Worm (Caenorhabditis elegans) whole organism, young adult: ENCODE results near the gene F11A5.17.

Experiments
- B0019.2 ChIP-seq: fragments of 200-800 bp; sonication (Bioruptor generic); conservative IDR thresholded peaks from 2 replicates; pipeline ENCODE4 v1.3.6; 2022; ENCODE audit warnings: missing genetic modification reagents, missing genetic modification characterization, missing compliant biosample characterization
- B0261.1 ChIP-seq: sonication (generic microtip); optimal IDR thresholded peaks from 2 replicates; lab custom pipeline; 2016; ENCODE audit warnings: mild to moderate bottlenecking, missing genetic modification characterization, moderate library complexity, missing compliant biosample characterization
- F10E7.11 ChIP-seq: sonication (generic microtip); optimal IDR thresholded peaks from 2 replicates; lab custom pipeline; 2017; ENCODE audit warnings: mild to moderate bottlenecking, missing genetic modification characterization, moderate library complexity, missing compliant biosample characterization
- F22D6.2 ChIP-seq: sonication (generic microtip); optimal IDR thresholded peaks from 2 replicates; lab custom pipeline; 2016; ENCODE audit warnings: mild to moderate bottlenecking, missing genetic modification characterization, missing compliant biosample characterization
- F33H1.4 ChIP-seq: fragments of 200-800 bp; sonication (Bioruptor generic); IDR thresholded peaks from 2 replicates; pipeline ENCODE4 v1.3.6; 2022; ENCODE audit warnings: missing genetic modification reagents, missing genetic modification characterization, missing compliant biosample characterization
- F39B2.1 ChIP-seq: fragments of 200-800 bp; sonication (Bioruptor generic); IDR thresholded peaks from 2 replicates; pipeline ENCODE4 v1.3.6; 2022; ENCODE audit warnings: missing genetic modification reagents, missing genetic modification characterization, missing compliant biosample characterization
- F52B5.7 ChIP-seq: sonication (generic microtip); optimal IDR thresholded peaks from 2 replicates; lab custom pipeline; 2016; ENCODE audit warnings: mild to moderate bottlenecking, missing genetic modification characterization, missing compliant biosample characterization
- F57A8.1 ChIP-seq: fragments of 200-800 bp; sonication (Bioruptor generic); optimal IDR thresholded peaks from 2 replicates; lab custom pipeline; 2018; ENCODE audit warnings: mild to moderate bottlenecking, missing genetic modification characterization, moderate library complexity, missing compliant biosample characterization
- F57C9.4 ChIP-seq: sonication (generic microtip); optimal IDR thresholded peaks from 2 replicates; lab custom pipeline; 2017; ENCODE audit warnings: mild to moderate bottlenecking, missing genetic modification characterization, missing compliant biosample characterization
- K12H6.12 ChIP-seq: fragments of 200-800 bp; sonication (Bioruptor generic); optimal IDR thresholded peaks from 2 replicates; lab custom pipeline; 2018; ENCODE audit warnings: mild to moderate bottlenecking, missing genetic modification characterization, missing compliant biosample characterization
- T26A5.8 ChIP-seq: sonication (generic microtip); optimal IDR thresholded peaks from 2 replicates; lab custom pipeline; 2016; ENCODE audit warnings: missing genetic modification characterization, missing compliant biosample characterization
- Y53F4B.3 ChIP-seq: fragments of 200-800 bp; sonication (Bioruptor generic); IDR thresholded peaks from 2 replicates; pipeline ENCODE4 v1.3.6; 2022; ENCODE audit warnings: missing genetic modification reagents, missing genetic modification characterization, missing compliant biosample characterization
- Y53G8AR.9 ChIP-seq: fragments of 200-800 bp; sonication (Bioruptor generic); conservative IDR thresholded peaks from 2 replicates; pipeline ENCODE4 v1.3.6; 2022; ENCODE audit warnings: missing genetic modification reagents, missing genetic modification characterization, missing compliant biosample characterization
- cebp-1 ChIP-seq, 2 experiments: fragments of 200-800 bp in 1 of 2; sonication (Bioruptor generic) in 1 of 2; sonication (generic microtip) in 1 of 2; IDR thresholded peaks in 1 of 2; optimal IDR thresholded peaks in 1 of 2; 2 replicates each; pipeline versions ENCODE4 v1.3.6 to Lab custom; 2017 to 2022; ENCODE audit warnings: missing compliant biosample characterization in 2 of 2, missing genetic modification characterization in 2 of 2, mild to moderate bottlenecking in 1 of 2, missing genetic modification reagents in 1 of 2, moderate library complexity in 1 of 2
- ceh-58 ChIP-seq: fragments of 200-800 bp; sonication (Bioruptor generic); IDR thresholded peaks from 2 replicates; pipeline ENCODE4 v1.3.6; 2022; ENCODE audit warnings: missing genetic modification characterization, missing compliant biosample characterization
- dpl-1 ChIP-seq: fragments of 150-350 bp; optimal IDR thresholded peaks from 2 replicates; lab custom pipeline; 2014; ENCODE audit warnings: missing biosample characterization, missing genetic modification reagents, missing genetic modification characterization
- egl-18 ChIP-seq: fragments of 200-800 bp; sonication (Bioruptor generic); IDR thresholded peaks from 2 replicates; pipeline ENCODE4 v1.3.6; 2022; ENCODE audit warnings: missing genetic modification reagents, missing genetic modification characterization, missing compliant biosample characterization
- egl-44 ChIP-seq: fragments of 200-800 bp; sonication (Bioruptor generic); IDR thresholded peaks from 2 replicates; pipeline ENCODE4 v1.3.6; 2022; ENCODE audit warnings: missing genetic modification reagents, missing genetic modification characterization, missing compliant biosample characterization
- him-1 ChIP-seq: sonication (generic microtip); optimal IDR thresholded peaks from 2 replicates; lab custom pipeline; 2016; ENCODE audit warnings: missing genotype, missing genetic modification reagents, missing genetic modification characterization, missing compliant biosample characterization
- hmg-20 ChIP-seq: fragments of 200-800 bp; sonication (Bioruptor generic); IDR thresholded peaks from 2 replicates; pipeline ENCODE4 v1.3.6; 2022; ENCODE audit warnings: missing genetic modification reagents, missing genetic modification characterization, missing compliant biosample characterization
- lag-1 ChIP-seq: fragments of 200-800 bp; sonication (Bioruptor generic); IDR thresholded peaks from 2 replicates; pipeline ENCODE4 v1.3.6; 2022; ENCODE audit warnings: missing genetic modification reagents, missing genetic modification characterization, missing compliant biosample characterization
- let-607 ChIP-seq, 2 experiments: fragments of 200-800 bp in 1 of 2; sonication (Bioruptor generic) in 1 of 2; sonication (generic microtip) in 1 of 2; optimal IDR thresholded peaks; 2 replicates each; lab custom pipeline; 2016 to 2018; ENCODE audit warnings: mild to moderate bottlenecking in 2 of 2, missing compliant biosample characterization in 2 of 2, missing genetic modification characterization in 2 of 2, moderate library complexity in 2 of 2, missing genotype in 1 of 2
- lin-54 ChIP-seq: fragments of 200-800 bp; sonication (Bioruptor generic); optimal IDR thresholded peaks from 2 replicates; lab custom pipeline; 2018; ENCODE audit warnings: mild to moderate bottlenecking, missing genetic modification characterization, missing compliant biosample characterization
- lsl-1 ChIP-seq: fragments of 200-800 bp; sonication (Bioruptor generic); optimal IDR thresholded peaks from 2 replicates; lab custom pipeline; 2018; ENCODE audit warnings: mild to moderate bottlenecking, missing genetic modification characterization, moderate library complexity, missing compliant biosample characterization
- madf-8 ChIP-seq: fragments of 200-800 bp; sonication (Bioruptor generic); conservative IDR thresholded peaks from 2 replicates; pipeline ENCODE4 v1.3.6; 2022; ENCODE audit warnings: missing genetic modification reagents, missing genetic modification characterization, missing compliant biosample characterization
- mcd-1 ChIP-seq: fragments of 200-800 bp; sonication (Bioruptor generic); IDR thresholded peaks from 2 replicates; pipeline ENCODE4 v1.3.6; 2022; ENCODE audit warnings: missing genetic modification reagents, missing genetic modification characterization, missing compliant biosample characterization
- nfya-2 ChIP-seq: fragments of 200-800 bp; sonication (Bioruptor generic); IDR thresholded peaks from 2 replicates; pipeline ENCODE4 v1.3.6; 2022; ENCODE audit warnings: missing genetic modification reagents, missing genetic modification characterization, missing compliant biosample characterization
- pha-4 ChIP-seq: fragments of 150-350 bp; sonication (generic microtip); optimal IDR thresholded peaks from 2 replicates; lab custom pipeline; 2014; ENCODE audit warnings: missing biosample characterization, missing genetic modification reagents, missing genetic modification characterization
- tbx-9 ChIP-seq: sonication (generic microtip); optimal IDR thresholded peaks from 2 replicates; lab custom pipeline; 2016; ENCODE audit warnings: borderline replicate concordance, missing genetic modification characterization, inconsistent platforms, missing compliant biosample characterization
- tlf-1 ChIP-seq: fragments of 200-800 bp; sonication (Bioruptor generic); optimal IDR thresholded peaks from 2 replicates; lab custom pipeline; 2018; ENCODE audit warnings: mild to moderate bottlenecking, missing genetic modification characterization, missing compliant biosample characterization
- unc-130 ChIP-seq: sonication (generic microtip); optimal IDR thresholded peaks from 2 replicates; lab custom pipeline; 2016; ENCODE audit warnings: missing genetic modification reagents, missing genetic modification characterization, missing compliant biosample characterization
- zim-3 ChIP-seq: sonication (generic microtip); optimal IDR thresholded peaks from 2 replicates; lab custom pipeline; 2017; ENCODE audit warnings: mild to moderate bottlenecking, missing genetic modification characterization, moderate library complexity, missing compliant biosample characterization
- ztf-28 ChIP-seq: fragments of 200-800 bp; sonication (Bioruptor generic); IDR thresholded peaks from 2 replicates; pipeline ENCODE4 v1.3.6; 2022; ENCODE audit warnings: missing genetic modification reagents, missing genetic modification characterization, missing compliant biosample characterization
- ztf-3 ChIP-seq: fragments of 200-800 bp; sonication (Bioruptor generic); optimal IDR thresholded peaks from 2 replicates; lab custom pipeline; 2018; ENCODE audit warnings: mild to moderate bottlenecking, missing genetic modification characterization, missing compliant biosample characterization

F11A5.17 gene

ce11 chrV:16225524-16226116, 23.8 kb downstream of the F11A5.17 start (continued):
- TF ChIP-seq B0019.2 (GFP tag; lab: Robert Waterston, UW) (no peak), B0261.1 (tag; lab: Kevin White, UChicago) (peak; percentile 21), ztf-28 (GFP tag; lab: Robert Waterston, UW) (no peak), Y53F4B.3 (no peak), egl-18 (GFP tag; lab: Robert Waterston, UW) (no peak), lag-1 (no peak), zim-3 (tag; lab: Kevin White, UChicago) (no peak), pha-4 (tag; lab: Kevin White, UChicago) (no peak)

DNA sequence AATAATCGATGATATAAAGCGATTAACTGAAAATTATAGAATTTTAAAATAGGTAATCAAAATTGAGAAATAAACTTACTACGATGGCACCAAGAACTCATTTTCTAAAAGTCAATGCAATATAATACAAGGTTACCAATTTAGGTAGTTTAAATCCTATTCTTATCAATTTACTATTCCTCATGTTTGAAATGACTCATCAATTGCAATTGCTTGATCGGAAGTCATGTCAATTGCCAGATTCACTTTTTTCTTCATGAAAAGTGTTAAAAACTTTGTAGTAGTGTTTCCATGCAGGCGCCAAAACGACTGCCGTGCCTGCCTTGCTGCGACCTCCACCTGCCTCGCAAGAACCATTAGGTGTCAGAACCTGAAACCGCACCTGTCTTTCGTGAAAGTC, 24.8 kb downstream of the F11A5.17 start, which contains the start of gene F11A5.13:
F11A5.13 (minus strand) TSS at position 101 of the 400 bp plus-strand sequence.
- TF ChIP-seq F10E7.11 (no peak), zim-3 (tag; lab: Kevin White, UChicago) (no peak)

DNA sequence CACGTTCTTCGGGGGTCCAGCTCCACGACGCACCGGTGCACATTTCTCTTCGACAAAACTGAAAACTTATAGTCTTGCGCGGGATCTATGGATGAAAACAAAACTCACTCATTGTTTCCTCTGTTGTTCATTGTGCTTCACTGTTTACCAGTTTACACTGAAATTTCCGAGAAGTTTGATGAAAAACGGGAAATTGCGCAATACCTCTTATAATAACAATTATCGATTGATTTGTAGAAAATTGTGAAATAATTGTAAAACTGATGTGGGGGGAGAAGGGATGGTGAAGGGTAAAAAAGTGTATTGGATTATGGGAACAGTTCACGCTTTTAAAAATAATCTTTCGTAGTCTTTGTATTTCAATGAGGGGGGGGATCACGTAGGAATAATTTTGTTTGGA, 27.6 kb downstream of the F11A5.17 start:
- TF ChIP-seq ztf-28 (GFP tag; lab: Robert Waterston, UW) (no peak), T26A5.8 (tag; lab: Kevin White, UChicago) (no peak), nfya-2 (GFP tag; lab: Robert Waterston, UW) (no peak), Y53G8AR.9 (GFP tag; lab: Robert Waterston, UW) (no peak), ztf-3 (GFP tag; lab: Kevin White, UChicago) (no peak), him-1 (no peak), B0261.1 (tag; lab: Kevin White, UChicago) (no peak), F39B2.1 (GFP tag; lab: Robert Waterston, UW) (no peak), F57C9.4 (no peak), Y53F4B.3 (no peak), madf-8 (GFP tag; lab: Robert Waterston, UW) (no peak), K12H6.12 (tag; lab: Kevin White, UChicago) (no peak), cebp-1 (GFP tag; IDR thresholded peaks at IDR 0.05; lab: Robert Waterston, UW) (no peak), cebp-1 (tag; optimal IDR thresholded peaks at IDR 0.05; lab: Kevin White, UChicago) (no peak), mcd-1 (GFP tag; lab: Robert Waterston, UW) (no peak), dpl-1 (GFP tag; lab: Kevin White, UChicago) (no peak), tbx-9 (no peak), F33H1.4 (GFP tag; lab: Robert Waterston, UW) (no peak)

- TF ChIP-seq lin-54 (GFP tag; lab: Kevin White, UChicago) (no peak), hmg-20 (GFP tag; lab: Robert Waterston, UW) (no peak), zim-3 (tag; lab: Kevin White, UChicago) (no peak), F22D6.2 (tag; lab: Kevin White, UChicago) (no peak), F10E7.11 (no peak), mcd-1 (GFP tag; lab: Robert Waterston, UW) (no peak), tbx-9 (no peak), egl-44 (no peak), lsl-1 (GFP tag; lab: Kevin White, UChicago) (no peak), tlf-1 (GFP tag; lab: Kevin White, UChicago) (no peak), F52B5.7 (no peak), ceh-58 (GFP tag; lab: Robert Waterston, UW) (no peak), let-607 (tag; optimal IDR thresholded peaks at IDR 0.05; lab: Kevin White, UChicago) (no peak), F57A8.1 (GFP tag; lab: Kevin White, UChicago) (no peak), unc-130 (GFP tag; lab: Kevin White, UChicago) (no peak)
These were observed 28.1 kb downstream of the F11A5.17 start, which contains the start of the genes F21H7.2 and F21H7.12 for ce11 chrV:16229896-16230295. Gene F21H7.2 (minus strand): TSS chrV:16229996. Gene F21H7.12 (plus strand): TSS chrV:16230165.
